Worm (Caenorhabditis elegans) whole organism, L4/young adult: ENCODE data around the gene daf-19.

Experiments used
- W03F9.2 ChIP-seq: fragments of 150-350 bp; optimal IDR thresholded peaks from 2 replicates; lab custom pipeline; 2014; ENCODE audit warnings: missing biosample characterization, missing genetic modification characterization
- dao-5 ChIP-seq: sonication (generic microtip); optimal IDR thresholded peaks from 2 replicates; lab custom pipeline; 2016; ENCODE audit warnings: missing genotype, missing genetic modification characterization, moderate library complexity, missing compliant biosample characterization
- him-1 ChIP-seq: sonication (generic microtip); optimal IDR thresholded peaks from 2 replicates; lab custom pipeline; 2016; ENCODE audit warnings: missing genotype, missing genetic modification reagents, missing genetic modification characterization, missing compliant biosample characterization

DNA sequence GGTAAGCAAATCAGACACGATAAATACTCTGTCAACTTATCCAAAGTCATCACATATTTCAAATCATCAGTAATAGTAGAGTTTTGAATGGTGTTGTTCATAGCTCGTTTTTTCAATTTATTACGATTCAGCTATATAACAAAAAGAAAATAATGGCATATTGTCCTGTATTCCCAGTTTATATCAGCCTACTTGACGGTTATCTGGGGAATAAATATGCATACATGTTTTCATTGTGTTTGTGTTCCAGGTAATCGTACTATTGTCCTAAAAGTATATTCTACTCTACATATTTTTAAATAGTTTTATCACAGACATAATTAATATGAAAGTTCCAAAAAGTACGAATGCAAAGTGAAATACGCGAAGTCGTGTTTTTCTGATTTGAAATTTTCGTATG, 18.7 kb upstream of the daf-19 start, which contains the start of gene srd-2:
- TF ChIP-seq dao-5 (tag; lab: Kevin White, UChicago): no peak
- no peak for TF ChIP-seq him-1
- no peak for TF ChIP-seq W03F9.2
